Worm (Caenorhabditis elegans) whole organism, L3 larva: ENCODE results near the gene F54D8.10.
"Not testable (repeated sequence)": the region's sequence is repeated elsewhere in the genome, so short reads cannot be mapped to it uniquely, and the experiment has no call there.

Experiments
- R02D3.7 ChIP-seq: fragments of 150-350 bp; optimal IDR thresholded peaks from 2 replicates; lab custom pipeline; 2014; ENCODE audit warnings: missing biosample characterization, missing genetic modification characterization
- aly-2 ChIP-seq: fragments of 150-350 bp; optimal IDR thresholded peaks from 2 replicates; lab custom pipeline; 2014; ENCODE audit warnings: missing biosample characterization, missing genetic modification characterization
- ama-1 ChIP-seq: fragments of 150-350 bp; optimal IDR thresholded peaks from 2 replicates; lab custom pipeline; 2018
- ceh-82 ChIP-seq: fragments of 150-350 bp; optimal IDR thresholded peaks from 2 replicates; lab custom pipeline; 2014; ENCODE audit warnings: missing biosample characterization, missing genetic modification characterization
- ceh-9 ChIP-seq: sonication (generic microtip); optimal IDR thresholded peaks from 2 replicates; lab custom pipeline; 2018; ENCODE audit warnings: missing biosample characterization, missing genetic modification characterization
- daf-12 ChIP-seq: fragments of 150-350 bp; optimal IDR thresholded peaks from 2 replicates; lab custom pipeline; 2014; ENCODE audit warnings: missing biosample characterization, missing genetic modification reagents, missing genetic modification characterization
- egl-27 ChIP-seq: sonication (generic microtip); optimal IDR thresholded peaks from 4 replicates; lab custom pipeline; 2017; ENCODE audit warnings: missing biosample characterization, missing genetic modification reagents, missing genetic modification characterization
- egl-5 ChIP-seq: fragments of 150-350 bp; optimal IDR thresholded peaks from 2 replicates; lab custom pipeline; 2017; ENCODE audit warnings: missing biosample characterization, missing genetic modification reagents, missing genetic modification characterization, inconsistent platforms
- elt-1 ChIP-seq: fragments of 150-350 bp; optimal IDR thresholded peaks from 2 replicates; lab custom pipeline; 2014; ENCODE audit warnings: missing biosample characterization, missing genetic modification characterization
- elt-2 ChIP-seq: sonication (generic microtip); optimal IDR thresholded peaks from 2 replicates; lab custom pipeline; 2016; ENCODE audit warnings: missing genetic modification reagents, mild to moderate bottlenecking, missing genetic modification characterization, missing compliant biosample characterization
- elt-3 ChIP-seq, 3 experiments: fragments of 150-350 bp in 1 of 3; sonication (generic microtip) in 2 of 3; optimal IDR thresholded peaks; 2 replicates in 2 of 3; 4 replicates in 1 of 3; lab custom pipeline; 2014 to 2017; ENCODE audit warnings: missing biosample characterization in 3 of 3, missing genetic modification characterization in 3 of 3
- fkh-10 ChIP-seq: sonication (generic microtip); optimal IDR thresholded peaks from 2 replicates; lab custom pipeline; 2017; ENCODE audit warnings: missing biosample characterization, missing genetic modification reagents, missing genetic modification characterization
- fkh-2 ChIP-seq: fragments of 150-350 bp; optimal IDR thresholded peaks from 2 replicates; lab custom pipeline; 2014; ENCODE audit warnings: missing biosample characterization, missing genetic modification reagents, missing genetic modification characterization
- fos-1 ChIP-seq: fragments of 150-350 bp; optimal IDR thresholded peaks from 2 replicates; lab custom pipeline; 2014; ENCODE audit warnings: missing biosample characterization, missing genetic modification characterization
- hmg-11 ChIP-seq: sonication (generic microtip); optimal IDR thresholded peaks from 2 replicates; lab custom pipeline; 2016; ENCODE audit warnings: missing genetic modification characterization, missing compliant biosample characterization
- jun-1 ChIP-seq: fragments of 150-350 bp; optimal IDR thresholded peaks from 2 replicates; lab custom pipeline; 2014; ENCODE audit warnings: missing biosample characterization, missing genetic modification reagents, missing genetic modification characterization
- lin-39 ChIP-seq: fragments of 150-350 bp; optimal IDR thresholded peaks from 2 replicates; lab custom pipeline; 2018; ENCODE audit warnings: missing biosample characterization, missing genetic modification reagents, missing genetic modification characterization
- lsy-12 ChIP-seq: sonication (generic microtip); optimal IDR thresholded peaks from 2 replicates; lab custom pipeline; 2016; ENCODE audit warnings: mild to moderate bottlenecking, missing genetic modification characterization, missing compliant biosample characterization
- mdl-1 ChIP-seq: fragments of 150-350 bp; optimal IDR thresholded peaks from 2 replicates; lab custom pipeline; 2014; ENCODE audit warnings: missing biosample characterization, missing genetic modification characterization
- mml-1 ChIP-seq: fragments of 150-350 bp; sonication (generic microtip); optimal IDR thresholded peaks from 3 replicates; lab custom pipeline; 2014; ENCODE audit warnings: missing biosample characterization, missing genetic modification characterization
- nfya-1 ChIP-seq: sonication (generic microtip); optimal IDR thresholded peaks from 2 replicates; lab custom pipeline; 2017; ENCODE audit warnings: missing genetic modification characterization, mild to moderate bottlenecking, missing compliant biosample characterization, antibody characterized with exemption, moderate library complexity; ENCODE audit not compliant: insufficient read depth
- nhr-11 ChIP-seq: fragments of 150-350 bp; optimal IDR thresholded peaks from 2 replicates; lab custom pipeline; 2014; ENCODE audit warnings: missing biosample characterization, missing genetic modification characterization
- nhr-12 ChIP-seq: fragments of 150-350 bp; optimal IDR thresholded peaks from 2 replicates; lab custom pipeline; 2014; ENCODE audit warnings: missing biosample characterization, missing genetic modification characterization
- nhr-23 ChIP-seq: fragments of 150-350 bp; optimal IDR thresholded peaks from 2 replicates; lab custom pipeline; 2014; ENCODE audit warnings: missing biosample characterization, missing genetic modification reagents, missing genetic modification characterization
- nhr-237 ChIP-seq: fragments of 150-350 bp; optimal IDR thresholded peaks from 2 replicates; lab custom pipeline; 2014; ENCODE audit warnings: missing biosample characterization, missing genetic modification characterization
- nhr-25 ChIP-seq: sonication (generic microtip); optimal IDR thresholded peaks from 2 replicates; lab custom pipeline; 2017; ENCODE audit warnings: missing biosample characterization, missing genetic modification characterization
- nhr-28 ChIP-seq: fragments of 150-350 bp; optimal IDR thresholded peaks from 2 replicates; lab custom pipeline; 2014; ENCODE audit warnings: missing biosample characterization, missing genetic modification characterization
- pha-4 ChIP-seq: fragments of 150-350 bp; optimal IDR thresholded peaks from 2 replicates; lab custom pipeline; 2014; ENCODE audit warnings: missing biosample characterization, missing genetic modification reagents, missing genetic modification characterization
- pqm-1 ChIP-seq: fragments of 150-350 bp; optimal IDR thresholded peaks from 2 replicates; lab custom pipeline; 2017; ENCODE audit warnings: missing biosample characterization, missing genetic modification characterization, inconsistent platforms
- sea-2 ChIP-seq: fragments of 150-350 bp; sonication (generic microtip); optimal IDR thresholded peaks from 4 replicates; lab custom pipeline; 2014; ENCODE audit warnings: missing biosample characterization, missing genetic modification reagents, missing genetic modification characterization
- tbx-2 ChIP-seq: sonication (generic microtip); optimal IDR thresholded peaks from 2 replicates; lab custom pipeline; 2016; ENCODE audit warnings: mild to moderate bottlenecking, missing genetic modification characterization, missing compliant biosample characterization
- unc-62 ChIP-seq: fragments of 150-350 bp; sonication (generic microtip); optimal IDR thresholded peaks from 4 replicates; lab custom pipeline; 2014; ENCODE audit warnings: missing biosample characterization, missing genetic modification reagents, missing genetic modification characterization
- zag-1 ChIP-seq: fragments of 150-350 bp; optimal IDR thresholded peaks from 2 replicates; lab custom pipeline; 2014; ENCODE audit warnings: missing biosample characterization, missing genetic modification characterization
- ztf-4 ChIP-seq: fragments of 150-350 bp; optimal IDR thresholded peaks from 2 replicates; lab custom pipeline; 2014; ENCODE audit warnings: missing biosample characterization, missing genetic modification characterization

Gene F54D8.10

ce11 chrIII:5047740-5048139 lies 46.9 kb upstream of the F54D8.10 start, which contains the start of gene C45G9.5:
Gene C45G9.5 (plus strand): TSS chrIII:5048117.
- TF ChIP-seq aly-2 (no peak), elt-1 (tag; lab: Kevin White, UChicago) (no peak), mml-1 (tag; lab: Kevin White, UChicago) (no peak), elt-2 (tag; lab: Kevin White, UChicago) (no peak)

DNA sequence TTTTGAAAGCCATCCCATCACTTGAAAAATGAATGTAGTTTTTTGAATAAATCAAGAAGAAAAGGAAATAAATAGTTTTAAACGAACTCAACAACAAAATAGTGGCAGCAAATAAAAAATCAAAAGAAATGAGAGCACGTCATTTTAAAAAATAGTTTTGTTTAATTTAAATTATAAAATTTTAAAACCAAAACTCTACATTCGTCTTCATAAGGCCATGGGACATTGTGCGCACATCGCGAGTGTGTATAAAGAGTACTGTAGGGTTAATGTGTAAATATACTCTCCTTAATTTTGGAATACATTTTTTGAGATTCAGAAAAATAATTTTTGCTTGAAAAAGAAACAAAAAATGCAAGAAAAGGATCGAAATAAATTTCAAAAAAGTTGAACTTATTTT lies 42.7 kb upstream of the F54D8.10 start, which contains the start of gene C45G9.15:
TSS of gene C45G9.15 (minus strand) at position 101 of the 400 bp plus-strand sequence.
- TF ChIP-seq zag-1 (no peak), tbx-2 (tag; lab: Kevin White, UChicago) (no peak), aly-2 (no peak), pha-4 (tag; lab: Kevin White, UChicago) (no peak), fkh-2 (no peak), ama-1 (lab: Kevin White, UChicago) (no peak), R02D3.7 (tag; lab: Kevin White, UChicago) (no peak), daf-12 (tag; lab: Kevin White, UChicago) (no peak), hmg-11 (tag; lab: Kevin White, UChicago) (no peak), nhr-11 (tag; lab: Kevin White, UChicago) (no peak), lin-39 (tag; lab: Kevin White, UChicago) (no peak), jun-1 (tag; lab: Kevin White, UChicago) (no peak), unc-62 (GFP tag; lab: Kevin White, UChicago) (no peak), mdl-1 (tag; lab: Kevin White, UChicago) (no peak), elt-1 (tag; lab: Kevin White, UChicago) (no peak), nhr-12 (tag; lab: Kevin White, UChicago) (no peak), ceh-9 (no peak), nfya-1 (tag; lab: Kevin White, UChicago) (no peak), nhr-23 (tag; lab: Kevin White, UChicago) (no peak), egl-27 (tag; lab: Kevin White, UChicago) (no peak)

DNA sequence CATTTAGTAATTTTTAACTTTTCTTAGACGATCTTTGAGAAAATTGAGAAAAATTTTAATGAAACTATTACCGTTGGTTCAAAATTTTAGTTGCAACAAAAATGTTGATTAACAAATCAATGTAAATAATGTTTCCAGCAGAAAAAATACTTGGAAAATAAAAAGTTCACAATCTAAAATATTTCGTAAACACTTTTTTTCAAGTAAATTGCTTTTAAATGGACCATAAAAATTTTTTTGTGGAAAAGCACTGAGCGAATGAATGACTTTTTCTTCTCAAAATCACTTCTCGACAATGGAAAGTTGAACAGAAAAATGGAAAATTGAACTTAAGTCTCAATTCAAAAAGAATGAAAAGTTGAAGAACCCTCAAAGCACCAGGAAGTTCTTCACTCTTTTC lies 41.1 kb upstream of the F54D8.10 start, which contains the start of gene C45G9.8:
TSS of gene C45G9.8 (minus strand) at position 101 of the 400 bp plus-strand sequence.
- TF ChIP-seq ama-1 (lab: Kevin White, UChicago) (no peak), unc-62 (GFP tag; lab: Kevin White, UChicago) (no peak), fkh-10 (GFP tag; lab: Kevin White, UChicago) (no peak), pqm-1 (tag; lab: Kevin White, UChicago) (no peak), jun-1 (tag; lab: Kevin White, UChicago) (no peak), tbx-2 (tag; lab: Kevin White, UChicago) (no peak), nfya-1 (tag; lab: Kevin White, UChicago) (no peak), fkh-2 (no peak), elt-2 (tag; lab: Kevin White, UChicago) (no peak), sea-2 (GFP tag; lab: Kevin White, UChicago) (no peak), hmg-11 (tag; lab: Kevin White, UChicago) (no peak), elt-3 (tag; optimal IDR thresholded peaks at IDR 0.05; lab: Kevin White, UChicago) (no peak), ztf-4 (tag; lab: Kevin White, UChicago) (no peak), nhr-25 (tag; lab: Kevin White, UChicago) (no peak), elt-1 (tag; lab: Kevin White, UChicago) (no peak), nhr-23 (tag; lab: Kevin White, UChicago) (no peak), mdl-1 (tag; lab: Kevin White, UChicago) (no peak), nhr-28 (tag; lab: Kevin White, UChicago) (no peak)

DNA sequence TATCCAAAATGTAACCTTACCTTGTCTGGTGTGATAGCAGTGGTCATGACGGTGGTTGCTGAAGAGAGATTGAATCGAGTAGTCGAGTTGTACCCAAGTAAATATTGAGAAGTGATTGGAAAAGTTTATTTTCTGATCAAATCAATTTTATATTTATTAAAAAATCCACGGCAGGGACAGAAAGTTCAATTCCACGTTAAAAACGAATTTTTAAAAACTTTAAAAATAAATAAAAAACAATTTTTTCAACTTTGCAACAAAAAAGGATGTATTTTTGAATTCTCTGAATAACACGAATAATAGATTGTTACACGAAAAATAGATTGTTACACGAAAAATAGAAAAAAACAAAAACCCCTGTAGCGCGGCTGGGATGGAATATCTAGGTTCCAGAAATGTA lies 38.9 kb upstream of the F54D8.10 start, which contains the start of gene C45G9.9:
TSS of gene C45G9.9 (minus strand) at position 101 of the 400 bp plus-strand sequence.
- not testable (repeated sequence) for TF ChIP-seq elt-2 (tag; lab: Kevin White, UChicago); sea-2 (GFP tag; lab: Kevin White, UChicago); ceh-82 (tag; lab: Kevin White, UChicago)

DNA sequence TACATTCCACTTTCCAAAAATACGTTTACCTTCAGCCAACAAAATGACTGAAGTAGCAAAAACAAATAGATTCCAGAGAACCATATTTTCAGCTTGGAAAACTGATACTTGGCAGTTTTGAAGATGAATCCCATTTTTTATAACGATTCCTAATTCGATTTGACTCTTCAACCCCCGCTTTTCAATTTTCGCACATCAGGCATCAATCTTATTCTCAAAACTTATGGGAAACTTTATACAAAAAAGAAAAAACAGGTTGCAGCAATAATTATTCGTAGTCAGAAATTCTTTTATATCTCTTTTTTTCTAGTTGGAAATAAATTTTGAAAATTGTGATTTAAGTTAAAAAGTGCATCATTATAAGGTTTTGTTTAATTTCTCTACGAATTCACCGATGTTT lies 32.8 kb upstream of the F54D8.10 start, which contains the start of gene C45G9.10:
TSS of gene C45G9.10 (minus strand) at position 101 of the 400 bp plus-strand sequence.
- TF ChIP-seq egl-5 (tag; lab: Kevin White, UChicago), result no peak
- no peak for TF ChIP-seq unc-62 (GFP tag; lab: Kevin White, UChicago)
- no peak for TF ChIP-seq R02D3.7 (tag; lab: Kevin White, UChicago)
- TF ChIP-seq jun-1 (tag; lab: Kevin White, UChicago), result no peak
- no peak for TF ChIP-seq hmg-11 (tag; lab: Kevin White, UChicago)
- TF ChIP-seq lsy-12 (tag; lab: Kevin White, UChicago), result no peak
- TF ChIP-seq nhr-28 (tag; lab: Kevin White, UChicago), result no peak
- TF ChIP-seq nhr-237 (tag; lab: Kevin White, UChicago), result no peak
- no peak for TF ChIP-seq fos-1 (tag; lab: Kevin White, UChicago)
- no peak for TF ChIP-seq mdl-1 (tag; lab: Kevin White, UChicago)
- TF ChIP-seq zag-1, result no peak
- TF ChIP-seq pqm-1 (tag; lab: Kevin White, UChicago), result no peak
